Worm (Caenorhabditis elegans) whole organism, mixed stage, embryonic: ENCODE measurements around the gene Y17G7B.18.

ENCODE experiments used
- ceh-39 ChIP-seq: fragments of 150-350 bp; optimal IDR thresholded peaks from 2 replicates; lab custom pipeline; 2014; ENCODE audit warnings: missing biosample characterization, missing genetic modification characterization
- cnd-1 ChIP-seq: fragments of 200-800 bp; sonication (Bioruptor generic); optimal IDR thresholded peaks from 2 replicates; lab custom pipeline; 2018; ENCODE audit warnings: mild to moderate bottlenecking, missing genetic modification characterization, missing compliant biosample characterization
- elt-3 ChIP-seq: fragments of 150-350 bp; optimal IDR thresholded peaks from 2 replicates; lab custom pipeline; 2014; ENCODE audit warnings: missing biosample characterization, missing genetic modification characterization
- lin-13 ChIP-seq: fragments of 150-350 bp; optimal IDR thresholded peaks from 2 replicates; lab custom pipeline; 2014; ENCODE audit warnings: missing biosample characterization, missing genetic modification characterization
- lsy-2 ChIP-seq: fragments of 150-350 bp; optimal IDR thresholded peaks from 2 replicates; lab custom pipeline; 2014; ENCODE audit warnings: missing biosample characterization, missing genetic modification characterization
- mab-5 ChIP-seq: fragments of 150-350 bp; optimal IDR thresholded peaks from 2 replicates; lab custom pipeline; 2014; ENCODE audit warnings: missing biosample characterization, missing genetic modification characterization
- nhr-12 ChIP-seq: fragments of 150-350 bp; optimal IDR thresholded peaks from 2 replicates; lab custom pipeline; 2014; ENCODE audit warnings: missing biosample characterization, missing genetic modification characterization
- nhr-237 ChIP-seq: fragments of 150-350 bp; optimal IDR thresholded peaks from 2 replicates; lab custom pipeline; 2014; ENCODE audit warnings: missing biosample characterization, missing genetic modification characterization
- nhr-28 ChIP-seq: fragments of 150-350 bp; optimal IDR thresholded peaks from 2 replicates; lab custom pipeline; 2014; ENCODE audit warnings: missing biosample characterization, missing genetic modification characterization
- pha-4 ChIP-seq: fragments of 150-350 bp; optimal IDR thresholded peaks from 2 replicates; lab custom pipeline; 2018; ENCODE audit warnings: missing biosample characterization, missing genetic modification reagents, missing genetic modification characterization
- snpc-4 ChIP-seq: fragments of 150-350 bp; optimal IDR thresholded peaks from 2 replicates; lab custom pipeline; 2014; ENCODE audit warnings: missing biosample characterization, missing genetic modification characterization
- unc-62 ChIP-seq: fragments of 150-350 bp; optimal IDR thresholded peaks from 2 replicates; lab custom pipeline; 2014; ENCODE audit warnings: missing biosample characterization, missing genetic modification reagents, missing genetic modification characterization
- ztf-11 ChIP-seq: fragments of 150-350 bp; optimal IDR thresholded peaks from 2 replicates; lab custom pipeline; 2014; ENCODE audit warnings: missing biosample characterization, missing genetic modification characterization

- TF ChIP-seq lsy-2 (tag; lab: Kevin White, UChicago) (no peak), pha-4 (tag; lab: Kevin White, UChicago) (no peak), elt-3 (no peak), nhr-237 (tag; lab: Kevin White, UChicago) (no peak), mab-5 (no peak), nhr-28 (tag; lab: Kevin White, UChicago) (no peak), unc-62 (GFP tag; lab: Kevin White, UChicago) (no peak), cnd-1 (tag; lab: Kevin White, UChicago) (no peak), snpc-4 (no peak), ztf-11 (tag; lab: Kevin White, UChicago) (no peak), lin-13 (tag; lab: Kevin White, UChicago) (no peak), nhr-12 (tag; lab: Kevin White, UChicago) (no peak), ceh-39 (tag; lab: Kevin White, UChicago) (no peak)
These were observed 47.8 kb downstream of the Y17G7B.18 start for ce11 chrII:12059872-12060271.
